Fruit fly (Drosophila melanogaster) whole organism, embryonic: ENCODE data around the gene Rpn12.

Source experiments
- Asciz ChIP-seq: fragments of 200-800 bp; sonication (Bioruptor generic); optimal IDR thresholded peaks from 2 replicates; lab custom pipeline; 2017; ENCODE audit warnings: missing biosample characterization, mild to moderate bottlenecking, missing genetic modification characterization, missing genetic modification reagents
- CG10366 ChIP-seq: fragments of 200-800 bp; sonication (Bioruptor generic); IDR thresholded peaks from 2 replicates; pipeline ENCODE4 v1.3.6; 2022; ENCODE audit warnings: missing biosample characterization, missing genetic modification characterization
- CG10543 ChIP-seq: fragments of 200-800 bp; sonication (Bioruptor generic); optimal IDR thresholded peaks from 3 replicates; lab custom pipeline; 2017; ENCODE audit warnings: missing biosample characterization, mild to moderate bottlenecking, missing genetic modification characterization, moderate library complexity
- CG11085 ChIP-seq: fragments of 200-800 bp; sonication (Bioruptor generic); IDR thresholded peaks from 2 replicates; pipeline ENCODE4 v1.3.6; 2022; ENCODE audit warnings: missing biosample characterization, missing genetic modification characterization
- CG11695 ChIP-seq: fragments of 200-800 bp; sonication (Bioruptor generic); IDR thresholded peaks from 3 replicates; pipeline ENCODE4 v1.3.6; 2022; ENCODE audit warnings: missing biosample characterization, missing genetic modification characterization
- CG11723 ChIP-seq: fragments of 200-800 bp; sonication (Bioruptor generic); optimal IDR thresholded peaks from 2 replicates; lab custom pipeline; 2017; ENCODE audit warnings: missing biosample characterization, mild to moderate bottlenecking, missing genetic modification characterization
- CG13287 ChIP-seq: fragments of 200-800 bp; sonication (Bioruptor generic); IDR thresholded peaks from 2 replicates; pipeline ENCODE4 v1.3.6; 2022; ENCODE audit warnings: missing biosample characterization, missing genetic modification characterization; ENCODE audit not compliant: partially characterized antibody
- CG13424 ChIP-seq: fragments of 200-800 bp; sonication (Bioruptor generic); optimal IDR thresholded peaks from 2 replicates; lab custom pipeline; 2019; ENCODE audit warnings: missing biosample characterization, mild to moderate bottlenecking, missing genetic modification characterization, moderate library complexity
- CG14965 ChIP-seq: fragments of 200-800 bp; sonication (Bioruptor generic); optimal IDR thresholded peaks from 2 replicates; lab custom pipeline; 2016; ENCODE audit warnings: missing biosample characterization, missing genetic modification characterization, borderline replicate concordance
- CG15514 ChIP-seq: fragments of 200-800 bp; sonication (Bioruptor generic); optimal IDR thresholded peaks from 3 replicates; lab custom pipeline; 2017; ENCODE audit warnings: missing biosample characterization, missing genetic modification characterization, mild to moderate bottlenecking, moderate library complexity, missing genetic modification reagents
- CG16863 ChIP-seq: fragments of 200-800 bp; sonication (Bioruptor generic); optimal IDR thresholded peaks from 3 replicates; lab custom pipeline; 2016; ENCODE audit warnings: missing biosample characterization, missing genetic modification characterization
- CG30020 ChIP-seq: fragments of 200-800 bp; optimal IDR thresholded peaks from 2 replicates; lab custom pipeline; 2019; ENCODE audit warnings: missing biosample characterization, mild to moderate bottlenecking, missing genetic modification characterization, moderate library complexity
- CG32532 ChIP-seq: fragments of 200-800 bp; sonication (Bioruptor generic); IDR thresholded peaks from 2 replicates; pipeline ENCODE4 v1.3.6; 2022; ENCODE audit warnings: missing biosample characterization, missing genetic modification characterization
- CG3407 ChIP-seq: fragments of 200-800 bp; sonication (Bioruptor generic); optimal IDR thresholded peaks from 2 replicates; lab custom pipeline; 2018; ENCODE audit warnings: missing biosample characterization, mild to moderate bottlenecking, missing genetic modification characterization
- CG34376 ChIP-seq: fragments of 200-800 bp; sonication (Bioruptor generic); optimal IDR thresholded peaks from 2 replicates; lab custom pipeline; 2018; ENCODE audit warnings: missing biosample characterization, mild to moderate bottlenecking, missing genetic modification characterization
- CG4282 ChIP-seq: fragments of 200-800 bp; sonication (Bioruptor generic); optimal IDR thresholded peaks from 2 replicates; lab custom pipeline; 2016; ENCODE audit warnings: missing biosample characterization, missing genetic modification characterization
- CG4360 ChIP-seq: fragments of 200-800 bp; sonication (Bioruptor generic); IDR thresholded peaks from 2 replicates; pipeline ENCODE4 v1.3.6; 2022; ENCODE audit warnings: missing biosample characterization, missing genetic modification characterization
- CG43689 ChIP-seq: fragments of 200-800 bp; sonication (Bioruptor generic); IDR thresholded peaks from 2 replicates; pipeline ENCODE4 v1.3.6; 2022; ENCODE audit warnings: missing biosample characterization, missing genetic modification characterization
- CG4820 ChIP-seq: fragments of 200-800 bp; sonication (Bioruptor generic); optimal IDR thresholded peaks from 3 replicates; lab custom pipeline; 2016; ENCODE audit warnings: missing biosample characterization, missing genetic modification characterization
- CG4854 ChIP-seq: fragments of 200-800 bp; sonication (Bioruptor generic); optimal IDR thresholded peaks from 2 replicates; lab custom pipeline; 2016; ENCODE audit warnings: missing biosample characterization, missing genetic modification characterization, inconsistent platforms
- CG6689 ChIP-seq: fragments of 200-800 bp; sonication (Bioruptor generic); IDR thresholded peaks from 2 replicates; pipeline ENCODE4 v1.3.6; 2022; ENCODE audit warnings: missing biosample characterization, missing genetic modification characterization
- CG8281 ChIP-seq: fragments of 200-800 bp; sonication (Bioruptor generic); optimal IDR thresholded peaks from 2 replicates; lab custom pipeline; 2018; ENCODE audit warnings: missing biosample characterization, mild to moderate bottlenecking, missing genetic modification characterization, moderate library complexity
- CG9797 ChIP-seq: fragments of 200-800 bp; sonication (Bioruptor generic); optimal IDR thresholded peaks from 3 replicates; lab custom pipeline; 2018; ENCODE audit warnings: missing biosample characterization, mild to moderate bottlenecking, missing genetic modification characterization
- D19B ChIP-seq: fragments of 200-800 bp; sonication (Bioruptor generic); optimal IDR thresholded peaks from 2 replicates; lab custom pipeline; 2017; ENCODE audit warnings: missing biosample characterization, mild to moderate bottlenecking, missing genetic modification characterization
- HLH4C ChIP-seq: fragments of 200-800 bp; sonication (Bioruptor generic); IDR thresholded peaks from 3 replicates; pipeline ENCODE4 v1.3.6; 2022; ENCODE audit warnings: missing biosample characterization, missing genetic modification characterization; ENCODE audit not compliant: partially characterized antibody
- Hr78 ChIP-seq, 2 experiments: fragments of 200-800 bp in 1 of 2; fragments of >200 bp in 1 of 2; sonication (Bioruptor generic) in 1 of 2; optimal IDR thresholded peaks; 2 replicates each; lab custom pipeline; 2017 to 2019; ENCODE audit warnings: missing biosample characterization in 2 of 2, missing genetic modification characterization in 2 of 2, mild to moderate bottlenecking in 1 of 2, moderate library complexity in 1 of 2
- Mrtf ChIP-seq: fragments of 200-800 bp; sonication (Bioruptor generic); IDR thresholded peaks from 3 replicates; pipeline ENCODE4 v1.3.6; 2022; ENCODE audit warnings: missing biosample characterization, missing genetic modification characterization
- Nf-YC ChIP-seq: fragments of 200-800 bp; optimal IDR thresholded peaks from 3 replicates; lab custom pipeline; 2019; ENCODE audit warnings: missing biosample characterization, mild to moderate bottlenecking, missing genetic modification characterization, moderate library complexity
- Side ChIP-seq: fragments of 200-800 bp; sonication (Bioruptor generic); optimal IDR thresholded peaks from 2 replicates; lab custom pipeline; 2016; ENCODE audit warnings: missing biosample characterization, missing genetic modification characterization
- Six4 ChIP-seq: fragments of 200-800 bp; sonication (Bioruptor generic); optimal IDR thresholded peaks from 2 replicates; lab custom pipeline; 2016; ENCODE audit warnings: missing biosample characterization, missing genetic modification characterization
- aop ChIP-seq: fragments of 200-800 bp; sonication (Bioruptor generic); IDR thresholded peaks from 2 replicates; pipeline ENCODE4 v1.3.6; 2022; ENCODE audit warnings: missing biosample characterization, missing genetic modification characterization
- cas ChIP-seq: fragments of 200-800 bp; sonication (Bioruptor generic); IDR thresholded peaks from 2 replicates; pipeline ENCODE4 v1.3.6; 2022; ENCODE audit warnings: missing biosample characterization, missing genetic modification characterization
- chinmo ChIP-seq: fragments of 200-800 bp; sonication (Bioruptor generic); IDR thresholded peaks from 4 replicates; pipeline ENCODE4 v1.3.6; 2022; ENCODE audit warnings: missing biosample characterization, missing genetic modification characterization; ENCODE audit not compliant: partially characterized antibody
- chn ChIP-seq: fragments of 200-800 bp; sonication (Bioruptor generic); optimal IDR thresholded peaks from 2 replicates; lab custom pipeline; 2016; ENCODE audit warnings: missing biosample characterization, missing genetic modification characterization
- danr ChIP-seq: fragments of 200-800 bp; sonication (Bioruptor generic); IDR thresholded peaks from 2 replicates; pipeline ENCODE4 v1.3.6; 2022; ENCODE audit warnings: missing biosample characterization, missing genetic modification characterization
- grau ChIP-seq: fragments of 200-800 bp; optimal IDR thresholded peaks from 3 replicates; lab custom pipeline; 2019; ENCODE audit warnings: missing biosample characterization, mild to moderate bottlenecking, missing genetic modification characterization, moderate library complexity
- gsb ChIP-seq: fragments of 200-800 bp; sonication (Bioruptor generic); IDR thresholded peaks from 2 replicates; pipeline ENCODE4 v1.3.6; 2022; ENCODE audit warnings: missing biosample characterization, missing genetic modification characterization
- gt ChIP-seq: fragments of 200-800 bp; sonication (Bioruptor generic); IDR thresholded peaks from 2 replicates; pipeline ENCODE4 v1.3.6; 2022; ENCODE audit warnings: missing biosample characterization, missing genetic modification characterization
- jing ChIP-seq: fragments of 200-800 bp; sonication (Bioruptor generic); optimal IDR thresholded peaks from 2 replicates; lab custom pipeline; 2018; ENCODE audit warnings: missing biosample characterization, mild to moderate bottlenecking, missing genetic modification characterization
- mirr ChIP-seq: fragments of 200-800 bp; sonication (Bioruptor generic); optimal IDR thresholded peaks from 3 replicates; lab custom pipeline; 2018; ENCODE audit warnings: missing biosample characterization, mild to moderate bottlenecking, missing genetic modification characterization
- org-1 ChIP-seq: fragments of 200-800 bp; sonication (Bioruptor generic); optimal IDR thresholded peaks from 2 replicates; lab custom pipeline; 2017; ENCODE audit warnings: missing biosample characterization, missing genetic modification characterization
- psq ChIP-seq: fragments of 200-800 bp; sonication (Bioruptor generic); optimal IDR thresholded peaks from 2 replicates; lab custom pipeline; 2017; ENCODE audit warnings: missing biosample characterization, missing genetic modification characterization
- pum ChIP-seq: fragments of 200-800 bp; sonication (Bioruptor generic); optimal IDR thresholded peaks from 2 replicates; lab custom pipeline; 2016; ENCODE audit warnings: missing biosample characterization, missing genetic modification characterization
- row ChIP-seq: fragments of 200-800 bp; sonication (Bioruptor generic); IDR thresholded peaks from 3 replicates; pipeline ENCODE4 v1.3.6; 2022; ENCODE audit warnings: missing biosample characterization, missing genetic modification characterization
- salm ChIP-seq: fragments of 200-800 bp; sonication (Bioruptor generic); optimal IDR thresholded peaks from 2 replicates; lab custom pipeline; 2018; ENCODE audit warnings: missing biosample characterization, mild to moderate bottlenecking, missing genetic modification characterization
- schlank ChIP-seq: fragments of 200-800 bp; sonication (Bioruptor generic); optimal IDR thresholded peaks from 2 replicates; lab custom pipeline; 2018; ENCODE audit warnings: missing biosample characterization, mild to moderate bottlenecking, missing genetic modification characterization
- slbo ChIP-seq: fragments of 200-800 bp; sonication (Bioruptor generic); IDR thresholded peaks from 2 replicates; pipeline ENCODE4 v1.3.6; 2022; ENCODE audit warnings: missing biosample characterization, missing genetic modification characterization
- stwl ChIP-seq: fragments of 200-800 bp; sonication (Bioruptor generic); optimal IDR thresholded peaks from 3 replicates; lab custom pipeline; 2018; ENCODE audit warnings: missing biosample characterization, mild to moderate bottlenecking, missing genetic modification characterization, moderate library complexity
- unpg ChIP-seq: fragments of 200-800 bp; sonication (Bioruptor generic); optimal IDR thresholded peaks from 3 replicates; lab custom pipeline; 2018; ENCODE audit warnings: missing biosample characterization, mild to moderate bottlenecking, missing genetic modification characterization, moderate library complexity
- wek ChIP-seq: fragments of 200-800 bp; sonication (Bioruptor generic); optimal IDR thresholded peaks from 3 replicates; lab custom pipeline; 2018; ENCODE audit warnings: missing biosample characterization, mild to moderate bottlenecking, missing genetic modification characterization, moderate library complexity
- wor ChIP-seq: fragments of 200-800 bp; sonication (Bioruptor generic); IDR thresholded peaks from 2 replicates; pipeline ENCODE4 v1.3.6; 2022; ENCODE audit warnings: missing biosample characterization, missing genetic modification characterization

Gene Rpn12

dm6 chr3L:16574307-16574946 is 8.4 kb upstream of the Rpn12 start, which contains the start of gene mbf1 (continued):
- TF ChIP-seq aop (GFP tag; lab: Robert Waterston, UW) (no peak), CG11085 (GFP tag; lab: Robert Waterston, UW) (no peak), schlank (no peak), row (GFP tag; lab: Robert Waterston, UW) (peak; percentile 39; the same call in 2 of the 3 replicates), CG9797 (GFP tag; lab: Kevin White, UChicago) (peak; percentile 87), CG43689 (no peak), CG34376 (GFP tag; lab: Kevin White, UChicago) (peak; percentile 16), CG4820 (GFP tag; lab: Kevin White, UChicago) (no peak), CG6689 (no peak), CG13287 (GFP tag; lab: Robert Waterston, UW) (peak; percentile 75), Hr78 (GFP tag; optimal IDR thresholded peaks at IDR 0.05; lab: Kevin White, UChicago) (no peak), CG11723 (no peak), CG3407 (GFP tag; lab: Kevin White, UChicago) (no peak), slbo (GFP tag; lab: Robert Waterston, UW) (no peak), CG8281 (tag; lab: Kevin White, UChicago) (no peak), unpg (GFP tag; lab: Kevin White, UChicago) (peak; percentile 14), jing (GFP tag; lab: Kevin White, UChicago) (no peak), psq (GFP tag; lab: Kevin White, UChicago) (no peak), Asciz (GFP tag; lab: Kevin White, UChicago) (no peak), cas (no peak), Nf-YC (tag; lab: Kevin White, UChicago) (peak; percentile 55), CG30020 (tag; lab: Kevin White, UChicago) (peak; percentile 36), CG4282 (GFP tag; lab: Kevin White, UChicago) (no peak), chn (GFP tag; lab: Kevin White, UChicago) (no peak), HLH4C (GFP tag; lab: Robert Waterston, UW) (peak; percentile 59; the same call in 2 of the 3 replicates), salm (no peak), CG4854 (GFP tag; lab: Kevin White, UChicago) (peak; percentile 12), Six4 (no peak), Mrtf (GFP tag; lab: Robert Waterston, UW) (no peak), Side (no peak), wor (no peak), gsb (GFP tag; lab: Robert Waterston, UW) (no peak), CG11695 (GFP tag; lab: Robert Waterston, UW) (no peak), CG13424 (tag; lab: Kevin White, UChicago) (peak; percentile 18), CG16863 (GFP tag; lab: Kevin White, UChicago) (no peak), CG15514 (peak; percentile 63), CG4360 (GFP tag; lab: Robert Waterston, UW) (no peak), grau (tag; lab: Kevin White, UChicago) (peak; percentile 22), CG14965 (no peak), stwl (peak; percentile 85), D19B (no peak), pum (GFP tag; lab: Kevin White, UChicago) (no peak), mirr (GFP tag; lab: Kevin White, UChicago) (no peak), org-1 (GFP tag; lab: Kevin White, UChicago) (no peak), gt (GFP tag; lab: Robert Waterston, UW) (no peak), danr (GFP tag; lab: Robert Waterston, UW) (no peak), wek (peak; percentile 12), CG10366 (GFP tag; lab: Robert Waterston, UW) (no peak), CG32532 (no peak), chinmo (GFP tag; lab: Robert Waterston, UW) (no peak), CG10543 (no peak)
